Worm (Caenorhabditis elegans) whole organism, L4/young adult: Measurements from ENCODE around the gene D2096.13.

ENCODE experiments used
- W03F9.2 ChIP-seq: fragments of 150-350 bp; optimal IDR thresholded peaks from 2 replicates; lab custom pipeline; 2014; ENCODE audit warnings: missing biosample characterization, missing genetic modification characterization
- dao-5 ChIP-seq: sonication (generic microtip); optimal IDR thresholded peaks from 2 replicates; lab custom pipeline; 2016; ENCODE audit warnings: missing genotype, missing genetic modification characterization, moderate library complexity, missing compliant biosample characterization
- him-1 ChIP-seq: sonication (generic microtip); optimal IDR thresholded peaks from 2 replicates; lab custom pipeline; 2016; ENCODE audit warnings: missing genotype, missing genetic modification reagents, missing genetic modification characterization, missing compliant biosample characterization

D2096.13 gene

DNA sequence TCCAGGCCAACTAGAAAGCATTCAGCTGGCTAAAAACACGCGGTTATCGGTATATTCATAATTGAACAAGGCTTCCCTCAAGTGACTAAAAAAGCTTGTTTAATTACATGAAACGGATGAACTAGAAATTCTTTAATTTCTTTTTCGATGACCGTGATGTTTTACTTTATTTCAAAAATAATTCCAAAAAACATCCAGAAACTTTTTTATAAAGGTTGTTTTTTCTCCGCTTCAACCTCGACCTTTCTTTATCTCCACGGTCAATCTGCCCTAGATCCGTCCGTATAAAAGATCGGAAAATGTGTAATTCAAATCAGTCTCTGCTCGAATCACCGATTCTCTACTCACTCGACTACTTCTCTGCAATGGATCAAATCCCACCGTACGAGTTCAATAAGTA is 12.9 kb downstream of the D2096.13 start, which contains the start of gene F17E9.5:
Gene F17E9.5, plus strand, starts transcription at position 301 of the 400 bp plus-strand sequence.
- TF ChIP-seq him-1 (no peak), dao-5 (tag; lab: Kevin White, UChicago) (no peak), W03F9.2 (tag; lab: Kevin White, UChicago) (no peak)

DNA sequence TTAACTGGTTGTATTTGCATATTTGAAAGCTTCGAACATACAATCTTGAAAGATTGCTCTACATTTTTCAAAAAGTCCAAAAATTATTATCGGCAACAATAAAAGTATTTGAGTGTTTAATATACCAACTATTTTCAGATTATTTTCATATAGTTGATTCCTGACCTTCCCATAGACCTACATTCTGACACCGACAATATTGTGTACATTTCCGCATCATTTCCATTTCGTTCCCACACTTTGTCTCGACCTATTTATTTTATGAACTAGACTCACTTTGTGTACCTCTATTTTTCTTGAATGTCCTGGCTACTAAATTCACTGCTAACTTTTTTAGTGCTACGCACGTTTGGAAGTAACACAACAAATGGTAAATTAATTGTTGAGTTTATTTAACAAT is 16.0 kb downstream of the D2096.13 start, which contains the start of gene lgc-5:
Gene lgc-5, plus strand, starts transcription at position 301 of the 400 bp plus-strand sequence.
- TF ChIP-seq dao-5 (tag; lab: Kevin White, UChicago) = no peak
- TF ChIP-seq him-1 = no peak
- TF ChIP-seq W03F9.2 (tag; lab: Kevin White, UChicago) = no peak

DNA sequence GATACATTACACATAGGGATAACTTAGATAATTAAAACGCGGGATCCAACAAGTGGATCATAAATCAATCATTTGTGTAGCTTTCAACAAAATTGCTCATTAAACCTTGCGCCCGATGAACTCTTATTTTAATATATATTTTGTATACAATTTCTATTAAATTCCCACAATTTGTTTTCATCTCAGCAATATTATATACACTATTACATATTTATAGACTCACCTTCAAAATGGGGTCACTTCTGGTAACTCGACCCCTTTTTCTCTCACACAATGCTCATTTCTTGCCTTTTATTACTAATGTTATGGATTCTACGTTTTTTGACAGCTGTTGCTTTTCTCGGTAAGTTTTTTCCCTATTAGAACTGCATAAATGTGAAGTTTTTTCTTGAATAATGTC is 18.8 kb downstream of the D2096.13 start, which contains the start of gene lgc-6:
Gene lgc-6, plus strand, starts transcription at position 301 of the 400 bp plus-strand sequence.
- TF ChIP-seq W03F9.2 (tag; lab: Kevin White, UChicago) (no peak), him-1 (no peak), dao-5 (tag; lab: Kevin White, UChicago) (no peak)

DNA sequence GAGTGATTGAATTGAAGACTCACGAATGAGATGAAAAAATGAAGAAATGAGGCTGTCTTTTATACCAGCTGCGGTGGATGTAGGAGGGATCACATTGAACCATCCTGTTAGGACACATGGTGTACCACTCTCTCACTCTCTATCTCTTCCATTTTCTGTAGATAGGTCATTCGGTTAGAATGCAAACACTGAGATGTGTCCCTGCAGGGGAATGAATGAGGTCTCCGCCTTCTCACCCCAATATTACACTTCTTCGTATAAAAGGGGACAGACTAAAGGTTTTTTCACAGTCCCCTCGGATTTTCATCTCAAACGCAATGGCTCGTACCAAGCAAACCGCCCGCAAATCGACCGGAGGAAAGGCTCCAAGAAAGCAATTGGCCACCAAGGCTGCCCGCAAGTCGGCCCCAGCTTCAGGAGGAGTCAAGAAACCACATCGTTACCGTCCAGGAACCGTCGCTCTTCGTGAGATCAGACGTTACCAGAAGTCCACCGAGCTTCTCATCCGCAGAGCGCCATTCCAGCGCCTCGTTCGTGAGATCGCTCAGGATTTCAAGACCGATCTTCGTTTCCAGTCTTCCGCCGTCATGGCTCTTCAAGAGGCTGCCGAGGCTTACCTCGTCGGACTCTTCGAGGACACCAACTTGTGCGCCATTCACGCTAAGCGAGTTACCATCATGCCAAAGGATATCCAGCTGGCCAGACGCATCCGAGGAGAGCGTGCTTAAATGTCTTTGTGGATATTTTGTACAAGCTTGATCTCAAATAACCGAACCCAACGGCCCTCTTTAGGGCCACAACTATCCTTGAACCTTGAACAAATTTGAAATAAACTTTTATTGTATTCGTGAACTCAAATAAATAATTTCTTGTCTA is 24.2 kb downstream of the D2096.13 start, which contains the start of gene his-32:
Gene his-32, plus strand, starts transcription at position 318 of the 876 bp plus-strand sequence.
- TF ChIP-seq dao-5 (tag; lab: Kevin White, UChicago) (no peak), him-1 (no peak), W03F9.2 (tag; lab: Kevin White, UChicago) (no peak)

DNA sequence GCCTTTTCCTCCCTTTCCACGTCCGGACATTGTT is 24.6 kb downstream of the D2096.13 start, which contains the start of gene his-31:
Gene his-31, minus strand, starts transcription at position 30 of the 34 bp plus-strand sequence.
- no peak for TF ChIP-seq dao-5 (tag; lab: Kevin White, UChicago)
- no peak for TF ChIP-seq him-1
- no peak for TF ChIP-seq W03F9.2 (tag; lab: Kevin White, UChicago)

DNA sequence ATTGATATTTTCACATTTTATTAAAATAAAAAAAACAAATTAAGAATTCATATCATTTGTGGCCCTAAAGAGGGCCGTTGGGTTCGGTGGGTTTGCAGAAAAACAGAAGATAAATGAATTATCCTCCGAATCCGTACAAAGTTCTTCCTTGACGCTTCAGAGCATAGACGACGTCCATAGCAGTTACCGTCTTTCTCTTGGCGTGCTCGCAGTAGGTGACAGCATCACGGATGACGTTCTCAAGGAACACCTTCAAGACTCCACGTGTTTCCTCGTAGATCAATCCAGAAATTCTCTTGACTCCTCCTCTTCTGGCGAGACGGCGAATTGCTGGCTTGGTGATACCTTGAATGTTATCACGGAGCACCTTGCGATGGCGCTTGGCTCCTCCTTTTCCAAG is 24.8 kb downstream of the D2096.13 start:
- TF ChIP-seq dao-5 (tag; lab: Kevin White, UChicago) (no peak), W03F9.2 (tag; lab: Kevin White, UChicago) (no peak), him-1 (no peak)

DNA sequence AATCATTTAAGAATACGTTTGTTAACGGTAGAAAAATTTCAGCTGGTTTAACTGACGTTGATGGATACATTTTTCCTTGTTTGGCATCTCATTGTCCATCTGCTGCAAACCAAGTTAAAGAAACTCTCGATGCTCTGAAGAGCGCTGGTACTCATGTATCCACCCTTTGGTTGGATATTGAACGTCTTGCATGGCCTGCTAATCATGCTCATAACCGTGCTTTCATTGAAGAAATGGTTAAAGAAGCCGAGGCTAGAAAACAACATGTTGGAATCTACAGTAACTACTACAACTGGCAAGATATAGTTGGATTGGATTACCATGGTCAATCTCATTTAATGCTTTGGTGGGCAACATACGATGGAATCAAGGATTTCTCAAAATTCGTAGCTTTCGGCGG is 25.4 kb downstream of the D2096.13 start:
- no peak for TF ChIP-seq him-1
- no peak for TF ChIP-seq W03F9.2 (tag; lab: Kevin White, UChicago)
- TF ChIP-seq dao-5 (tag; lab: Kevin White, UChicago) = no peak

DNA sequence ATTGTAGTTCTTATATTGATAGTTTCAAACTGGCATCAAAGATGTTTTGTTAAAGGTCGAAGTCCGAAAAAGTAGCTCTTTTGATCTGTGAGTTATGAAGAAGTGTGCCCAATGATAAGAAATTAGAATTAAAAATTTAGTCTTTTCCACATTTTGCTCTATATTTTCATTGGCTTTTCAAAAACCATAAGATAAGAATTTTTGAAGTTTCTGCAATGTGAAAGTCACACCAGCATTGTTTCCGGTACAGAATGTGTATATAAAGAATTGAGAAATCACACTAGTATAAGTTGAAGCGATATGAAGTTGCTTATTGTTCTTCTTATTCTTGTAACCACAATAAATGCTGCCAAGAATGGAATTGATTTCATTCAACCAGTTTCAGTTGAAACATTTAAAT is 25.9 kb downstream of the D2096.13 start, which contains the start of gene lys-10:
Gene lys-10, plus strand, starts transcription at position 301 of the 400 bp plus-strand sequence.
- no peak for TF ChIP-seq him-1
- TF ChIP-seq dao-5 (tag; lab: Kevin White, UChicago) = no peak
- no peak for TF ChIP-seq W03F9.2 (tag; lab: Kevin White, UChicago)

DNA sequence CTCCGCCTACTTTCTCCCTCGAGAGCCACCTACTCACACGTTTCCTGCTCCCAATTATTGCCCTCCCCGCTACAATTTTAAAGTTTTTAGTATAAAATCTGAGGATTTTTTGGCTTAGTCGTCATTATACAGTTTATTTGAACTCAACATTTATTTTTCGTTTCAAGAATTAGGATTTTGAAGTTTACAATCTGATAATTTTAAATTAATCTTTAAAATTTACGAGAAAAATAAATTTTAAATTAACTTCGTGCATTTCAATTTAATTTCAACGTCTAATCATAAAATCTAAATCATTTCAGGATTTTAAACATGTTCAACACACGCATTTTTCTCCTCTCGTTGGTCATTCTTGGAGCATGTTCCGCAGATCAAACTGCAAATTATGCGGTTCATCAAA is 29.5 kb downstream of the D2096.13 start, which contains the start of gene F35H10.2:
Gene F35H10.2, plus strand, starts transcription at position 301 of the 400 bp plus-strand sequence.
- TF ChIP-seq him-1 = no peak
- TF ChIP-seq dao-5 (tag; lab: Kevin White, UChicago) = no peak
- TF ChIP-seq W03F9.2 (tag; lab: Kevin White, UChicago) = no peak

DNA sequence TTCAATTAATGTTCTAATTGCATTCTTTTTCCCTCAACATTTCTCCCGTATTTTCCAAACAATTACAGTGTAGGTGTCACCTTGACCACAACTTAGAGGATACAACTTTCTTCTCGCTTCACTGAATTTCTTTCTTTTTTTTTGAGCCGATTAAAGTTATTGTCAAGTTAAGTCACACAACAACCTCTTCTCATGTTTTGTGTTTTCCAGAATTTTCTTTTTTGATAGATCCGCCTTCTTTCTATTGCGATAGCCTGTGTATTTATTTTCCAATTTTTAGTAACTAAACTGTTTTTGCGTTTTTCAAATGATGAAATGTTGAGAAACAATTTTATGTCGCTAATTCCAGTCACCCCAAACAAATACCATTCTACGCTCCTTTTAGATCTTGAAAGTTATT is 32.7 kb downstream of the D2096.13 start, which contains the start of gene F35H10.3:
Gene F35H10.3, plus strand, starts transcription at position 301 of the 400 bp plus-strand sequence.
- TF ChIP-seq dao-5 (tag; lab: Kevin White, UChicago) (no peak), him-1 (no peak), W03F9.2 (tag; lab: Kevin White, UChicago) (no peak)

DNA sequence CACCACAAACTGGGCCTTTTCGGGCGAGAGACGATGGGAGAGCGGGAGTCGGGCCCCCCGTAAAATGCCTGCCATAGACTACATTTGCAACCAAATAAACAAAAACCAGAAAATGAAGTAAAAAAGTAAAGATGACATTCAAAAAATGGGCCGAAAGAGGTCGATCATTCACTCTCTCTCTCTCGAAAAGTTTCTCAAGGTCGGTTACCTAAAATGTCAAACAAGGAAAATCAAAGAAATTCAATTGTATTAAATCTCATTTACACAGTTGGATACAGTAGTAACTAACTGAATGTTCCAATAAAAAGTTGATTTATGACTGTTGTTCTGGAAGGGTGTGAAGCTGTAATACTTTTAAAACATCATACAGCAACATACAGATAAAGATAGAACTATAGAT is 39.6 kb downstream of the D2096.13 start:
- no peak for TF ChIP-seq him-1
- no peak for TF ChIP-seq dao-5 (tag; lab: Kevin White, UChicago)
- TF ChIP-seq W03F9.2 (tag; lab: Kevin White, UChicago) = no peak

DNA sequence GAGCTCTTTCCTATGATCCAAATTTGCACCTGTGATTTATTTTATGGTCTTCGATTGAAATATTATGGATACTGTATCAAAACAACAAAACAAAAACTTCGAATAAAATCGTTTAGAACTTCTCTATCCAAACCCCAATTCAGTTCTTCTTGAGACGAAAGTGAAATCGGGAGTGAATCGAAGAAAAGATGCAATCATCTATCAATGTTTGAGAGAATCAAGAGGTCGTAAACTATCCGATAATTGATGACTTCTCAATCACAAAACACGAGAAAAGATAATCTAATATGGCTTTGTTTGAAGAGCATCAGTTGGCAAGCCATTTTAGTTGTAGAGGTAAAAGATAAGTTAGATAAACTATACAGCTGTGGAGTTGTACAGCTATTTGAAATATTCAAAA is 40.6 kb downstream of the D2096.13 start:
- TF ChIP-seq W03F9.2 (tag; lab: Kevin White, UChicago) (no peak), him-1 (no peak), dao-5 (tag; lab: Kevin White, UChicago) (no peak)

DNA sequence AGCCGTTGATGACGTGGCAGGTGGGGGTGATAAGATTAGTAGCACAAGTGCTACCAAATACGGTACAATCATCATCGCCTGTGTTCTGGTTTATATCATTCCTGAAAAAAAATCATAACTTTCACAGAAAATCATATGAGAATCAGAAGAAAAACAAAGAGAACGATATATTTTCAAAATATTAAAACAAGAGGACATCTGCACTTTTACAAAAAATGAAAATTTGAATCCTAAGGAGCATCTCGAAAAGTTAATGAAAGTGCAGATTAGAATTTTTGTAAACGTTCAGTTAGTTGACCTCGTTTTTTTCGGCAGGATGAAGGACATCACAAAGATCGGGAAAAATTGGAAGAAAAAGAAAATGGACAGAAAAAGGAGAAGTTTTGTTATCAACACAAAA is 45.5 kb downstream of the D2096.13 start, which contains the start of gene F35H10.10:
Gene F35H10.10, minus strand, starts transcription at position 101 of the 400 bp plus-strand sequence.
- TF ChIP-seq W03F9.2 (tag; lab: Kevin White, UChicago) (no peak), dao-5 (tag; lab: Kevin White, UChicago) (no peak), him-1 (no peak)

DNA sequence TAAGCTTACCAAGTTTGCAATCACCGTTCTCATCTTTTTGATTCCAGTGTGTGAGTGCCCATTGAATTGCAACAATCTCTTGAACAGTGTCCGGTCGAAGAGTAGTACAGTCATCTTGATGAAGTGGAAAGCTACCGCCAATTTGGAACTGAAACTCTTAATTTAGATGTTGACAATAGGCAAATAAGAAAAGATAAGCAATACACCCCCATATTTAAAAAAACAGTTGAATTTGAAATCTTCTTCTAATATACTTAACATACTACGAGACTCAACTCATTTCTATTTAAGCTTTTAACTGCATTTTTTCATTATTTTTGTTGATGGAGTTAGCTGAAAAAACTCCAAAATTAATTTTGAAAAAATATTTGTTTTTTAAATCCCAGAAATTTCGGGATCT is 46.3 kb downstream of the D2096.13 start:
- TF ChIP-seq W03F9.2 (tag; lab: Kevin White, UChicago) (no peak), dao-5 (tag; lab: Kevin White, UChicago) (no peak), him-1 (no peak)
